Fruit fly (Drosophila melanogaster) whole organism, embryonic: ENCODE results near the gene Rpn10.

Experiments used
- Atf3 ChIP-seq: fragments of 200-800 bp; sonication (Bioruptor generic); optimal IDR thresholded peaks from 3 replicates; lab custom pipeline; 2016; ENCODE audit warnings: missing biosample characterization, missing genetic modification characterization
- Awh ChIP-seq: fragments of 200-800 bp; sonication (Bioruptor generic); IDR thresholded peaks from 2 replicates; pipeline ENCODE4, ENCODE4 v1.3.6; 2022; ENCODE audit warnings: missing biosample characterization, missing genetic modification characterization
- BEAF-32 ChIP-seq: fragments of 200-800 bp; sonication (Bioruptor generic); optimal IDR thresholded peaks from 3 replicates; lab custom pipeline; 2017; ENCODE audit warnings: missing biosample characterization, missing genetic modification characterization, mild to moderate bottlenecking, moderate library complexity, missing genetic modification reagents
- BtbVII ChIP-seq: fragments of 200-800 bp; sonication (Bioruptor generic); optimal IDR thresholded peaks from 3 replicates; lab custom pipeline; 2017; ENCODE audit warnings: missing biosample characterization, mild to moderate bottlenecking, missing genetic modification characterization
- CG10366 ChIP-seq: fragments of 200-800 bp; sonication (Bioruptor generic); IDR thresholded peaks from 2 replicates; pipeline ENCODE4 v1.3.6; 2022; ENCODE audit warnings: missing biosample characterization, missing genetic modification characterization
- CG10431 ChIP-seq: fragments of 200-800 bp; sonication (Bioruptor generic); optimal IDR thresholded peaks from 3 replicates; lab custom pipeline; 2018; ENCODE audit warnings: missing biosample characterization, mild to moderate bottlenecking, missing genetic modification characterization
- CG11247 ChIP-seq: fragments of 200-800 bp; sonication (Bioruptor generic); IDR thresholded peaks from 2 replicates; pipeline ENCODE4 v1.3.6; 2022; ENCODE audit warnings: missing biosample characterization, missing genetic modification characterization
- CG14965 ChIP-seq: fragments of 200-800 bp; sonication (Bioruptor generic); optimal IDR thresholded peaks from 2 replicates; lab custom pipeline; 2016; ENCODE audit warnings: missing biosample characterization, missing genetic modification characterization, borderline replicate concordance
- CG17361 ChIP-seq: fragments of 200-800 bp; sonication (Bioruptor generic); IDR thresholded peaks from 3 replicates; pipeline ENCODE4 v1.3.6; 2022; ENCODE audit warnings: missing biosample characterization, missing genetic modification characterization
- CG17568 ChIP-seq: fragments of 200-800 bp; sonication (Bioruptor generic); optimal IDR thresholded peaks from 2 replicates; lab custom pipeline; 2018; ENCODE audit warnings: missing biosample characterization, mild to moderate bottlenecking, missing genetic modification characterization, moderate library complexity
- CG1792 ChIP-seq: fragments of 200-800 bp; sonication (Bioruptor generic); optimal IDR thresholded peaks from 2 replicates; lab custom pipeline; 2016; ENCODE audit warnings: missing biosample characterization, missing genetic modification characterization
- CG18011 ChIP-seq: fragments of 200-800 bp; sonication (Bioruptor generic); optimal IDR thresholded peaks from 2 replicates; lab custom pipeline; 2017; ENCODE audit warnings: missing biosample characterization, missing genetic modification characterization, mild to moderate bottlenecking, moderate library complexity, missing genotype
- CG1832 ChIP-seq: fragments of 200-800 bp; sonication (Bioruptor generic); optimal IDR thresholded peaks from 2 replicates; lab custom pipeline; 2017; ENCODE audit warnings: missing biosample characterization, mild to moderate bottlenecking, missing genetic modification characterization, inconsistent platforms
- CG2129 ChIP-seq: fragments of 200-800 bp; sonication (Bioruptor generic); IDR thresholded peaks from 2 replicates; pipeline ENCODE4 v1.3.6; 2022; ENCODE audit warnings: missing biosample characterization, missing genetic modification characterization; ENCODE audit not compliant: partially characterized antibody
- CG2678 ChIP-seq: fragments of 200-800 bp; sonication (Bioruptor generic); optimal IDR thresholded peaks from 3 replicates; lab custom pipeline; 2019; ENCODE audit warnings: missing biosample characterization, mild to moderate bottlenecking, missing genetic modification characterization, moderate library complexity
- CG2712 ChIP-seq: fragments of 200-800 bp; optimal IDR thresholded peaks from 3 replicates; lab custom pipeline; 2019; ENCODE audit warnings: missing biosample characterization, mild to moderate bottlenecking, missing genetic modification characterization, moderate library complexity
- CG31441 ChIP-seq: fragments of 200-800 bp; sonication (Bioruptor generic); IDR thresholded peaks from 2 replicates; pipeline ENCODE4 v1.3.6; 2022; ENCODE audit warnings: missing biosample characterization, missing genetic modification characterization
- CG32772 ChIP-seq: fragments of 200-800 bp; sonication (Bioruptor generic); IDR thresholded peaks from 2 replicates; pipeline ENCODE4 v1.3.6; 2022; ENCODE audit warnings: missing biosample characterization, missing genetic modification characterization
- CG3995 ChIP-seq: fragments of 200-800 bp; sonication (Bioruptor generic); optimal IDR thresholded peaks from 3 replicates; lab custom pipeline; 2016; ENCODE audit warnings: missing biosample characterization, missing genetic modification characterization
- CG4617 ChIP-seq: fragments of 200-800 bp; sonication (Bioruptor generic); optimal IDR thresholded peaks from 3 replicates; lab custom pipeline; 2016; ENCODE audit warnings: missing biosample characterization, missing genetic modification characterization, borderline replicate concordance
- CG4854 ChIP-seq: fragments of 200-800 bp; sonication (Bioruptor generic); optimal IDR thresholded peaks from 2 replicates; lab custom pipeline; 2016; ENCODE audit warnings: missing biosample characterization, missing genetic modification characterization, inconsistent platforms
- CG6813 ChIP-seq: fragments of 200-800 bp; sonication (Bioruptor generic); optimal IDR thresholded peaks from 2 replicates; lab custom pipeline; 2017; ENCODE audit warnings: missing biosample characterization, missing genetic modification characterization, mild to moderate bottlenecking, moderate library complexity, missing genetic modification reagents
- CG6854 ChIP-seq: fragments of 200-800 bp; sonication (Bioruptor generic); optimal IDR thresholded peaks from 3 replicates; lab custom pipeline; 2017; ENCODE audit warnings: missing biosample characterization, mild to moderate bottlenecking, missing genetic modification characterization
- CG7928 ChIP-seq: fragments of 200-800 bp; sonication (Bioruptor generic); optimal IDR thresholded peaks from 2 replicates; lab custom pipeline; 2017; ENCODE audit warnings: missing biosample characterization, mild to moderate bottlenecking, missing genetic modification characterization
- CG9817 ChIP-seq: fragments of 200-800 bp; sonication (Bioruptor generic); optimal IDR thresholded peaks from 2 replicates; lab custom pipeline; 2018; ENCODE audit warnings: missing biosample characterization, mild to moderate bottlenecking, missing genetic modification characterization, moderate library complexity
- CoRest ChIP-seq: fragments of 200-800 bp; sonication (Bioruptor generic); optimal IDR thresholded peaks from 3 replicates; lab custom pipeline; 2018; ENCODE audit warnings: missing biosample characterization, mild to moderate bottlenecking, missing genetic modification characterization, moderate library complexity
- Dip2 ChIP-seq: fragments of 200-800 bp; sonication (Bioruptor generic); IDR thresholded peaks from 2 replicates; pipeline ENCODE4 v1.3.6; 2022; ENCODE audit warnings: missing biosample characterization, missing genetic modification characterization
- Dp ChIP-seq: fragments of 200-800 bp; sonication (Bioruptor generic); optimal IDR thresholded peaks from 2 replicates; lab custom pipeline; 2018; ENCODE audit warnings: missing biosample characterization, mild to moderate bottlenecking, missing genetic modification characterization, moderate library complexity
- E2f1 ChIP-seq: fragments of 200-800 bp; sonication (Bioruptor generic); IDR thresholded peaks from 2 replicates; pipeline ENCODE4 v1.3.6; 2022; ENCODE audit warnings: missing biosample characterization, missing genetic modification characterization
- Fer2 ChIP-seq: fragments of 200-800 bp; sonication (Bioruptor generic); optimal IDR thresholded peaks from 2 replicates; lab custom pipeline; 2018; ENCODE audit warnings: missing biosample characterization, mild to moderate bottlenecking, missing genetic modification characterization, moderate library complexity
- HLHmδ ChIP-seq: fragments of 200-800 bp; sonication (Bioruptor generic); optimal IDR thresholded peaks from 2 replicates; lab custom pipeline; 2018; ENCODE audit warnings: missing biosample characterization, mild to moderate bottlenecking, missing genetic modification characterization, moderate library complexity
- MTF-1 ChIP-seq: fragments of 200-800 bp; sonication (Bioruptor generic); optimal IDR thresholded peaks from 2 replicates; lab custom pipeline; 2018; ENCODE audit warnings: missing biosample characterization, mild to moderate bottlenecking, missing genetic modification characterization, borderline replicate concordance
- Oli ChIP-seq: fragments of 200-800 bp; sonication (Bioruptor generic); optimal IDR thresholded peaks from 2 replicates; lab custom pipeline; 2018; ENCODE audit warnings: missing biosample characterization, mild to moderate bottlenecking, missing genetic modification characterization, moderate library complexity
- Sry-δ ChIP-seq: fragments of 200-800 bp; sonication (Bioruptor generic); optimal IDR thresholded peaks from 2 replicates; lab custom pipeline; 2016; ENCODE audit warnings: missing biosample characterization, missing genetic modification characterization
- crc ChIP-seq: fragments of 200-800 bp; sonication (Bioruptor generic); optimal IDR thresholded peaks from 2 replicates; lab custom pipeline; 2016; ENCODE audit warnings: missing biosample characterization, missing genetic modification characterization
- dimm ChIP-seq: fragments of 200-800 bp; sonication (Bioruptor generic); IDR thresholded peaks from 2 replicates; pipeline ENCODE4 v1.3.6; 2022; ENCODE audit warnings: missing biosample characterization, missing genetic modification characterization
- emc ChIP-seq: fragments of 200-800 bp; sonication (Bioruptor generic); optimal IDR thresholded peaks from 2 replicates; lab custom pipeline; 2016; ENCODE audit warnings: missing biosample characterization, missing genetic modification characterization
- ems ChIP-seq: fragments of 200-800 bp; sonication (Bioruptor generic); optimal IDR thresholded peaks from 3 replicates; lab custom pipeline; 2016; ENCODE audit warnings: missing biosample characterization, missing genetic modification characterization
- gfzf ChIP-seq: fragments of 200-800 bp; sonication (Bioruptor generic); optimal IDR thresholded peaks from 2 replicates; lab custom pipeline; 2016; ENCODE audit warnings: missing biosample characterization, mild to moderate bottlenecking, missing genetic modification characterization, moderate library complexity
- grau ChIP-seq: fragments of 200-800 bp; optimal IDR thresholded peaks from 3 replicates; lab custom pipeline; 2019; ENCODE audit warnings: missing biosample characterization, mild to moderate bottlenecking, missing genetic modification characterization, moderate library complexity
- h ChIP-seq: fragments of >200 bp; optimal IDR thresholded peaks from 2 replicates; lab custom pipeline; 2017
- ind ChIP-seq: fragments of 200-800 bp; sonication (Bioruptor generic); optimal IDR thresholded peaks from 3 replicates; lab custom pipeline; 2016; ENCODE audit warnings: missing biosample characterization, missing genetic modification characterization
- ken ChIP-seq: fragments of 200-800 bp; sonication (Bioruptor generic); IDR thresholded peaks from 3 replicates; pipeline ENCODE4 v1.3.6; 2022; ENCODE audit warnings: missing biosample characterization, missing genetic modification characterization
- oc ChIP-seq: fragments of 200-800 bp; sonication (Bioruptor generic); optimal IDR thresholded peaks from 2 replicates; lab custom pipeline; 2018; ENCODE audit warnings: missing biosample characterization, mild to moderate bottlenecking, missing genetic modification characterization, moderate library complexity
- otp ChIP-seq: fragments of 200-800 bp; sonication (Bioruptor generic); IDR thresholded peaks from 3 replicates; pipeline ENCODE4, ENCODE4 v1.3.6; 2022; ENCODE audit warnings: missing biosample characterization, missing genetic modification characterization
- sc ChIP-seq, 3 experiments: fragments of >200 bp in 2 of 3; fragments of 200-800 bp in 1 of 3; sonication (Bioruptor generic) in 1 of 3; optimal IDR thresholded peaks; 2 replicates in 2 of 3; 3 replicates in 1 of 3; lab custom pipeline; 2017; ENCODE audit warnings: mild to moderate bottlenecking in 1 of 3, missing biosample characterization in 1 of 3, missing genetic modification characterization in 1 of 3, missing genetic modification reagents in 1 of 3
- sens-2 ChIP-seq: fragments of 200-800 bp; sonication (Bioruptor generic); IDR thresholded peaks from 2 replicates; pipeline ENCODE4 v1.3.6; 2022; ENCODE audit warnings: missing biosample characterization, missing genetic modification characterization
- slou ChIP-seq: fragments of 200-800 bp; sonication (Bioruptor generic); optimal IDR thresholded peaks from 3 replicates; lab custom pipeline; 2016; ENCODE audit warnings: missing biosample characterization, missing genetic modification characterization
- so ChIP-seq: fragments of 200-800 bp; sonication (Bioruptor generic); IDR thresholded peaks from 3 replicates; pipeline ENCODE4 v1.3.6; 2022; ENCODE audit warnings: missing biosample characterization, missing genetic modification characterization

The Rpn10 gene

dm6 chr3L:21507354-21507928 is 29.4 kb upstream of the Rpn10 start, which contains the start of the genes Glg1 and M6 (continued):
- TF ChIP-seq CG18011 (GFP tag; lab: Kevin White, UChicago) (peak; percentile 44), CG32772 (peak; percentile 51; the same call in 1 of the 2 replicates), dimm (GFP tag; lab: Robert Waterston, UW) (no peak), grau (peak; percentile 71), CG9817 (peak; percentile 67), CG10366 (peak; percentile 54; the same call in 1 of the 2 replicates), Fer2 (tag; lab: Kevin White, UChicago) (peak; percentile 16), BtbVII (no peak), CG7928 (peak; percentile 5), crc (GFP tag; lab: Kevin White, UChicago) (no peak), ind (GFP tag; lab: Kevin White, UChicago) (peak; percentile 70), Oli (peak; percentile 53), CG6813 (GFP tag; lab: Kevin White, UChicago) (no peak), slou (GFP tag; lab: Kevin White, UChicago) (peak; percentile 27), CG31441 (GFP tag; lab: Robert Waterston, UW) (no peak; the same call in 1 of the 2 replicates), CG17568 (GFP tag; lab: Kevin White, UChicago) (no peak), CG1832 (GFP tag; lab: Kevin White, UChicago) (no peak), CG2712 (peak; percentile 82), Atf3 (GFP tag; lab: Kevin White, UChicago) (peak; percentile 32), E2f1 (GFP tag; lab: Robert Waterston, UW) (0 out of 2 replicates have a peak, but pooled peaks have one; percentile 21), CG6854 (GFP tag; lab: Kevin White, UChicago) (no peak), CG10431 (GFP tag; lab: Kevin White, UChicago) (no peak), gfzf (GFP tag; lab: Kevin White, UChicago) (peak; percentile 15), CG2129 (peak; percentile 89), Sry-δ (GFP tag; lab: Kevin White, UChicago) (peak; percentile 86), sens-2 (GFP tag; lab: Robert Waterston, UW) (peak; percentile 35; the same call in 1 of the 2 replicates), ken (no peak), CG2678 (tag; lab: Kevin White, UChicago) (peak; percentile 77), CG17361 (GFP tag; lab: Robert Waterston, UW) (peak; percentile 84), so (GFP tag; lab: Robert Waterston, UW) (no peak), Dp (GFP tag; lab: Kevin White, UChicago) (peak; percentile 33), CG4617 (peak; percentile 43), BEAF-32 (GFP tag; lab: Kevin White, UChicago) (peak; percentile 97), Awh (GFP tag; lab: Robert Waterston, UW) (no peak), CG3995 (peak; percentile 80), CoRest (tag; lab: Kevin White, UChicago) (peak; percentile 83), MTF-1 (GFP tag; lab: Kevin White, UChicago) (no peak), Dip2 (GFP tag; lab: Robert Waterston, UW) (no peak), ems (GFP tag; lab: Kevin White, UChicago) (peak; percentile 59), otp (GFP tag; lab: Robert Waterston, UW) (no peak), oc (tag; lab: Kevin White, UChicago) (peak; percentile 82), h (lab: Kevin White, UChicago) (no peak), HLHmδ (GFP tag; lab: Kevin White, UChicago) (no peak), CG11247 (GFP tag; lab: Robert Waterston, UW) (no peak), sc (optimal IDR thresholded peaks at IDR 0.05; lab: Kevin White, UChicago) (no peak), sc (GFP tag; optimal IDR thresholded peaks at IDR 0.05; lab: Kevin White, UChicago) (no peak), CG1792 (GFP tag; lab: Kevin White, UChicago) (peak; percentile 27), emc (GFP tag; lab: Kevin White, UChicago) (peak; percentile 3), CG14965 (GFP tag; lab: Kevin White, UChicago) (no peak), CG4854 (GFP tag; lab: Kevin White, UChicago) (peak; percentile 32)
